Worm (Caenorhabditis elegans) whole organism, midembryonic: ENCODE results near the gene srz-13.

Source experiments
- T22C8.4 ChIP-seq: fragments of 200-800 bp; sonication (Bioruptor generic); IDR thresholded peaks from 2 replicates; pipeline ENCODE4 v1.3.6; 2022; ENCODE audit warnings: missing genetic modification characterization, missing compliant biosample characterization
- cog-1 ChIP-seq: sonication (generic microtip); optimal IDR thresholded peaks from 2 replicates; lab custom pipeline; 2016; ENCODE audit warnings: missing genetic modification characterization, missing compliant biosample characterization
- flt-1 ChIP-seq: fragments of 200-800 bp; sonication (Bioruptor generic); IDR thresholded peaks from 2 replicates; pipeline ENCODE4 v1.3.6; 2022; ENCODE audit warnings: missing genetic modification characterization, missing compliant biosample characterization
- klf-2 ChIP-seq: fragments of 200-800 bp; sonication (Bioruptor generic); conservative IDR thresholded peaks from 2 replicates; pipeline ENCODE4 v1.3.6; 2022; ENCODE audit warnings: missing genetic modification reagents, missing genetic modification characterization, missing compliant biosample characterization
- med-1 ChIP-seq: sonication (generic microtip); optimal IDR thresholded peaks from 2 replicates; lab custom pipeline; 2017; ENCODE audit warnings: missing genetic modification characterization, mild to moderate bottlenecking, missing compliant biosample characterization, antibody characterized with exemption, missing genetic modification reagents; ENCODE audit not compliant: insufficient read depth
- ref-1 ChIP-seq: fragments of 200-800 bp; sonication (Bioruptor generic); conservative IDR thresholded peaks from 2 replicates; pipeline ENCODE4 v1.3.6; 2022; ENCODE audit warnings: missing genetic modification reagents, missing genetic modification characterization, missing compliant biosample characterization
- tab-1 ChIP-seq: fragments of 200-800 bp; sonication (Bioruptor generic); IDR thresholded peaks from 2 replicates; pipeline ENCODE4 v1.3.6; 2022; ENCODE audit warnings: missing genetic modification characterization, missing compliant biosample characterization
- ztf-23 ChIP-seq: fragments of 200-800 bp; sonication (Bioruptor generic); IDR thresholded peaks from 2 replicates; pipeline ENCODE4 v1.3.6; 2022; ENCODE audit warnings: missing genetic modification reagents, missing genetic modification characterization, missing compliant biosample characterization
- ztf-29 ChIP-seq: fragments of 200-800 bp; sonication (Bioruptor generic); IDR thresholded peaks from 2 replicates; pipeline ENCODE4 v1.3.6; 2022; ENCODE audit warnings: missing genetic modification reagents, missing genetic modification characterization, missing compliant biosample characterization

srz-13 gene

DNA sequence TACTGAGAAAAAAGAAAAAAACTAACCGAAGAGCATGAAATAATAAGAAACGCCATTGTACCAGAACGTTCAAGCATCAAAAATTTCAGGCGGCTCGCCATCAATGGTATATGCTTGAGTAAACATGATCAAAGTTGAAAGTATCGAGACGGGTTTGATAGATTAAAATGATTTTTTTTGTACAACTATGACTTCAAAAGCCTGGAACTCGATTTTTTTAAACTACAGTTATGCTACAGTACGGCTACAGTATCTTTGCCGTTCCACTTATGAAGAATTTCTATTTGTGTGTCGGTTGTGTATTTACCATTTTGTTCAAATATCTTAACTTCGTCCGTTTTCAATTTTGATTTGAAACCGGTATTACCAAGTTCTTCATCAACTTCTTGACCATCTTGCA lies 27.1 kb upstream of the srz-13 start, which contains the start of gene str-97:
str-97 (minus strand) TSS at position 101 of the 400 bp plus-strand sequence.
- TF ChIP-seq ztf-29 (GFP tag; lab: Robert Waterston, UW) (no peak), klf-2 (GFP tag; lab: Robert Waterston, UW) (no peak), T22C8.4 (GFP tag; lab: Robert Waterston, UW) (no peak), ztf-23 (GFP tag; lab: Robert Waterston, UW) (no peak), flt-1 (GFP tag; lab: Robert Waterston, UW) (no peak), ref-1 (GFP tag; lab: Robert Waterston, UW) (no peak), tab-1 (GFP tag; lab: Robert Waterston, UW) (no peak)

DNA sequence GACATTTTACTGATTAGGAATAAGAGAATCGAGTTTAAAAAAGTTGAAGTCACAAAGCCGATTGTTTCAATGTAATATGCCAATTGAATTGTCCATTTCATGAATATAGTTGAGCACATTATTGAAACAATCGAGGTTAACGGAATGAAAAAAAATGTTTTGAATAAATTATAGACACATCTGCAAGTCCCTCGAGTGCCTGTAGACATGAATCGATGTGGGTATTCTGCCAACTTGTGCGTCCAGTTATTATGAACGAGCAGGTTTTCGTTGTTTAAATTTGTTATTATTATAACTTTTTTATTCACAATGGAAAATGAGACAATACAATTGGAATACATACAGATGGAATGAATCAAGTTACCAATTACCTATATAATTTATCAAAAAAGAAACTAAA lies 23.8 kb upstream of the srz-13 start, which contains the start of gene str-99:
str-99 (minus strand) TSS at position 101 of the 400 bp plus-strand sequence.
- no peak for TF ChIP-seq med-1
- TF ChIP-seq ztf-23 (GFP tag; lab: Robert Waterston, UW) = no peak
- TF ChIP-seq flt-1 (GFP tag; lab: Robert Waterston, UW) = no peak
- no peak for TF ChIP-seq klf-2 (GFP tag; lab: Robert Waterston, UW)

DNA sequence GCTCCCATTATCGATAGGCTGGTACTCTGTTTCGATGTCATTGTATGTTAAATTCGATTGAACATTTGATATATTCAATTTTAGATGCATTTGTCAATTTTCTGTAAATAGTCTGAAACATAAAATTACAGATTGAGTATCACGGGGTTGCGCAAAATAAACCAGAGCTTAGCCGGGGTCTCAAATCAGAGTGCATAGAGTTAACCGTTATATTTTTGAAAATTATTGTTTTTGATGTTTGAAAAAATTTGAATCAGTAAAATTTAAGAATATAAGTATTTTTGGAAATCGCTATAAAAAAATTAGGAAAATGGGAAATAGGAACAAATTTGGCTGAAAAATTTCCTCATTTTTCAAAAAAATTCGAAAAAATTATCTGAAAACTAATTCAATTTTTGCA lies 22.6 kb upstream of the srz-13 start, which contains the start of gene F10A3.17:
F10A3.17 (minus strand) TSS at position 101 of the 400 bp plus-strand sequence.
- TF ChIP-seq ztf-29 (GFP tag; lab: Robert Waterston, UW) = no peak
- TF ChIP-seq cog-1 = no peak
- no peak for TF ChIP-seq ref-1 (GFP tag; lab: Robert Waterston, UW)
- TF ChIP-seq klf-2 (GFP tag; lab: Robert Waterston, UW) = no peak
- no peak for TF ChIP-seq flt-1 (GFP tag; lab: Robert Waterston, UW)
- TF ChIP-seq ztf-23 (GFP tag; lab: Robert Waterston, UW) = no peak
- no peak for TF ChIP-seq T22C8.4 (GFP tag; lab: Robert Waterston, UW)
- TF ChIP-seq med-1 = no peak
- no peak for TF ChIP-seq tab-1 (GFP tag; lab: Robert Waterston, UW)

DNA sequence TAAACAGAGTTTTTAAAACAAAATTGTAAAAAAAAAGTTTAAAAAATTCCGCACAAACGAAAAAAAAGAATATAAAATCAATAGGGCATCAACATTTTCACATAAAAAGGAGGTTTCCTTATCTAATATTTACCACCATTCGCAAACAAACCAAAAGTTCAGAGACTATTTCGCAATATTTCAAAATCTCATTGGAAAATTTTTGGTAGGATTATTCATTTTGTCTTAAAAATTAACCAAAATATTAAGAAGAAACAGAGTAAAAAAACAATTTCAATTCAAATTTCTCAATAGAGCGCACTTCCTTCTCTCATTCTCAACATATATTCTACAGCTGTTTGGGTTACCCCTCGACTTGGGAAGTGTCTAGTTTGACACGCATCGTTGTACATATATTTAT lies 22.1 kb upstream of the srz-13 start:
- TF ChIP-seq cog-1 (no peak), ref-1 (GFP tag; lab: Robert Waterston, UW) (no peak), T22C8.4 (GFP tag; lab: Robert Waterston, UW) (no peak), tab-1 (GFP tag; lab: Robert Waterston, UW) (no peak), ztf-29 (GFP tag; lab: Robert Waterston, UW) (no peak), ztf-23 (GFP tag; lab: Robert Waterston, UW) (no peak), klf-2 (GFP tag; lab: Robert Waterston, UW) (no peak), med-1 (no peak), flt-1 (GFP tag; lab: Robert Waterston, UW) (no peak)

DNA sequence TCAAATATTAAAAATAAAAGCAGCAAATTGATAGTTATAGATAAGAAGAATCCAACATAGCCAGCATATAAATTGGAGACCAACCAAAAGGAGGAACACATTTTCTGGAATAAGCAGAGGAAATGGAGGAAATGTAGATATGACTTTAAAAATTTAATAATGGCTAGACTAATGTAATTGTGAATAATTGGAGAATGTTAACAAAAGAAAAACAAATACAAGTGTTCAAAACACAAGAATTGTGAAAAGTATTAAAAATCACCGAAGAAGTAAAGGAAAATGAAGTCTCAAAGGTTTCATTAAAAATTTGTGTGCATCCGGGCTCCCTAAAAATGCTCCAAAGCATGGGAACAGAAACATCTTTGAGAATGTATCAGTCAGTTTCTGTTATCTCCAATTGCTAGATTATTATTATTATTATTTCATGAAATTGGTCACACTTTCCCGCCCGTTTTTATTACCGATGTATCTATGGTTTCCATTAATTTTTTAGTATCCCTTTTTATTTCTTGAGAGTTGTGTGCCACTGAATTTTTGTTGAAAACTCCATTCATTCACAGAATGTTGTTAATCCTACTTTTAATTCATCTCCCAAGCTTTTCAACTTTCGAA lies 20.0 kb upstream of the srz-13 start, which contains the start of the genes str-109 and F10A3.11:
str-109 (minus strand) TSS at position 101 of the 612 bp plus-strand sequence.
F10A3.11 (plus strand) TSS at position 562 of the 612 bp plus-strand sequence.
- TF ChIP-seq tab-1 (GFP tag; lab: Robert Waterston, UW) = no peak
- no peak for TF ChIP-seq ztf-23 (GFP tag; lab: Robert Waterston, UW)
- no peak for TF ChIP-seq klf-2 (GFP tag; lab: Robert Waterston, UW)
- no peak for TF ChIP-seq flt-1 (GFP tag; lab: Robert Waterston, UW)
- TF ChIP-seq ref-1 (GFP tag; lab: Robert Waterston, UW) = no peak
- no peak for TF ChIP-seq ztf-29 (GFP tag; lab: Robert Waterston, UW)
- no peak for TF ChIP-seq T22C8.4 (GFP tag; lab: Robert Waterston, UW)
- no peak for TF ChIP-seq med-1
- no peak for TF ChIP-seq cog-1

DNA sequence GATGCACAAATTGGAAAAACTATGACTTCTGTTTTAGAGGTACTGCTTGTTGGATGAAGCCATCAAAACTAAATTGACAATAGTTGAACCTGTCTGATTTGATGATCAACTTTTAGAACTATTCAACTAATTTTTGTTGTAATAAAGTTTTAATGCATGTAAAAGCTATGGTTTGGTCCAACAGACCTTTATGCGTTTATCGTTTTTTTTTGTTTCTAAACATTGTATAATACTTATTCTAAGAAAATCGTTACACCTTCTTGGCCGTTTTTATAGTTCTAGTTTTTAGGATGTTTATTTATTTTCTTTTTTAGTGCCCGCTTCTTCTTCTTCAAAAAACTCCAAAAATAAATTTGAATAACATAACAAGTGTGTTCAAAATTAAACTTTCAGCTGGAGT lies 18.5 kb upstream of the srz-13 start, which contains the start of gene F10A3.12:
F10A3.12 (plus strand) TSS at position 301 of the 400 bp plus-strand sequence.
- TF ChIP-seq ref-1 (GFP tag; lab: Robert Waterston, UW) = no peak
- no peak for TF ChIP-seq flt-1 (GFP tag; lab: Robert Waterston, UW)
- no peak for TF ChIP-seq klf-2 (GFP tag; lab: Robert Waterston, UW)
- TF ChIP-seq ztf-29 (GFP tag; lab: Robert Waterston, UW) = no peak
- TF ChIP-seq ztf-23 (GFP tag; lab: Robert Waterston, UW) = no peak
- no peak for TF ChIP-seq tab-1 (GFP tag; lab: Robert Waterston, UW)
- no peak for TF ChIP-seq T22C8.4 (GFP tag; lab: Robert Waterston, UW)

DNA sequence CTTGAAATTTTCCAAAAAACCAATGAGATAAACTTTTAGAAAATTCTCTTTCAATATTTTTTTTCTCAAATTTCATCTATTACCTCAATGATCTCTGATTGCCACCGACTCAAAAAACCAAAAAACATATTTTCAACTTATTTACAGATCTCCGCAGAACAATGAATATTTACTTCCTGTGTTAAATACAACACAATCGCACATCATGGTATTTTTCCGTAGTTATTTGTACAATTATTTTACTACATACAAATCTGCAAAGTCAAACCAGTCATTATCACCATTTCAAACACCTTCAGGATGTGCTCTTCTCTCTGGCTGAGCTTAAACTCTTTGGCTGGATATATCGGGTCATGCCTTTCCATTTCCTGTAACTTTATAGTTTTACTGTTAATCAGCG lies 16.3 kb upstream of the srz-13 start, which contains the start of gene str-108:
str-108 (plus strand) TSS at position 301 of the 400 bp plus-strand sequence.
- TF ChIP-seq med-1 = no peak
- no peak for TF ChIP-seq klf-2 (GFP tag; lab: Robert Waterston, UW)
- no peak for TF ChIP-seq cog-1
- TF ChIP-seq ref-1 (GFP tag; lab: Robert Waterston, UW) = no peak
- TF ChIP-seq ztf-29 (GFP tag; lab: Robert Waterston, UW) = no peak
- no peak for TF ChIP-seq tab-1 (GFP tag; lab: Robert Waterston, UW)
- no peak for TF ChIP-seq ztf-23 (GFP tag; lab: Robert Waterston, UW)
- TF ChIP-seq T22C8.4 (GFP tag; lab: Robert Waterston, UW) = no peak
- TF ChIP-seq flt-1 (GFP tag; lab: Robert Waterston, UW) = no peak

DNA sequence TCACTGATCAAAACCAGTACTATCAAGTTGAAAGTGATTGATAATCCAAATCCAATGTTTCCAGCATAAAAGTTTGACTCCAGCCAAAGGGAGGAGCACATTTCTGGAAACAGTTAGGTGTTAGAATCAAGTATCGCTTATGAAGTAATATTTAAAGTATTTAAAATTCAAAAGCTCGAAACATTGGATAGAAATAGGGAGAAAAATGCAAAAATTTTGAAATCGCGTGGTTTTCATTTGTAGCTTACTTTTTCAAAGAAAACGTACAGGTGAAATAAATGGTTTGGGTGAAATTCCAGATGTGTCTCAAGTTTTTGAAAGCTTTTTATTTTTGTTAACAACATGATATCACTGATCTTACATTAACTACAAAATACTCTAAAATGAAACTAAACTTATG lies 13.2 kb upstream of the srz-13 start, which contains the start of gene str-111:
str-111 (minus strand) TSS at position 101 of the 400 bp plus-strand sequence.
- no peak for TF ChIP-seq cog-1

DNA sequence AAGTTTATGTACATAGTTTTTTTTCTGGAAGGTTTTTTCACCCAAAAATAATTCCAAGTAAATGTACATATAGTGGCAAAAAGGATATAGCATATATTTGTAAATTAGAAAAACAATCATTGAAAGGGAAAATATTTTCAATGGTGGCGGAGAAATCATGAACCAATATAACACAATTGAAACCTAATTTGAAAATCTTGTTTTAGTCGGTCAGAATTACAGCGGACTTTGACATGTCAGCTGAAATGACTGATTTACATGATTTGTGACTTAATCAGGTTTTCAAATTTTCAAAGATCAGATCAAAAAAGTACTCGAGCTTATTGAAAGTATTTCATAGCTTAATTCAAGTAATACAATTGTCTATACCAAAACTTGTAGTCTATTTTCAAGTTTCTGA lies 10.5 kb upstream of the srz-13 start, which contains the start of gene K05D4.9:
K05D4.9 (minus strand) TSS at position 101 of the 400 bp plus-strand sequence.
- TF ChIP-seq tab-1 (GFP tag; lab: Robert Waterston, UW) (no peak), T22C8.4 (GFP tag; lab: Robert Waterston, UW) (no peak), cog-1 (no peak), ztf-29 (GFP tag; lab: Robert Waterston, UW) (no peak), flt-1 (GFP tag; lab: Robert Waterston, UW) (no peak), klf-2 (GFP tag; lab: Robert Waterston, UW) (no peak), ztf-23 (GFP tag; lab: Robert Waterston, UW) (no peak), med-1 (no peak), ref-1 (GFP tag; lab: Robert Waterston, UW) (no peak)
